Worm (Caenorhabditis elegans): ENCODE measurements around the gene srt-53.

Gene srt-53

DNA sequence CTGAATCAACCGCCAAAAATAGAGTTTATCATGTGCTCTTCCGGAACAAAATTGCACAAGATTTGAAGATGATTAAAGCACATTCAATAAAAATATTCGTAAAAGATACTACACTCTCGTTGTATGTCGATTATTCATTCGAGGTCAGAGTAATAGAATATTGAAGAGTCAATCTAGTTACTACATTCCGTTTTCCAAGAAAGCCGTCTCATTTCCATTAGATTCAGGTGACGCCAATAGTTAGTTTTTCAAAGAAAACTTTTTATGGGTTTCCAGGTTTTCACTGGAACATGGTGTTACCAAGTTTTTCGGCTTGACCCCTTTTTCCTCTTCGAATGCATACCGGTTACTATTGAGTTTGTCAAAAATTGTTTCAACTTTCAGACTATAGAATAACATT lies 30.3 kb upstream of the srt-53 start:
- TF ChIP-seq hlh-12 (tag; optimal IDR thresholded peaks at IDR 0.05) (no peak), K12H6.12 (tag; optimal IDR thresholded peaks at IDR 0.05) (no peak), unc-62 (GFP tag; optimal IDR thresholded peaks at IDR 0.05) (no peak), ztf-26 (tag; optimal IDR thresholded peaks at IDR 0.05) (no peak)

DNA sequence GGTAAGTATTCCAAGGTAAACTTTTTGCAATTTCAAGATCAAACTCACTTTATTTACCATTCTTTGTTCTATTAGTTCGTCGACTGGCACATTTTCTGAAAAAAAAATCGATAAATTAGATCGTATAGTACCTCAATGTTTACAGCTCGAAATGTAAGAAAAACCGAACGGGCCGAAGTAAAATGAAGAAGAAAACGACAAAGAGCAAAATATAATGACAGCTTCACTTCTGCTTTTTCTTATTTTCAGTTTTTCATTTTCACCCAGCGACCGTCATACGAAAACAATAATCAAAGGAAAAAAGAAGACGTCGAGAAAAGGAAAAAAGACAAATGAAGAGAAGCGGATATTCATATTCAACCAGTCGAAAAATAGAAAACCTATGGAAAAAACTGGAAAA lies 28.9 kb upstream of the srt-53 start, which contains the start of gene che-7:
che-7 (minus strand) TSS at position 101 of the 400 bp plus-strand sequence.
- no peak for TF ChIP-seq D2030.7 (GFP tag; IDR thresholded peaks at IDR 0.05)
- no peak for TF ChIP-seq hrde-1 (tag; optimal IDR thresholded peaks at IDR 0.05; ENCODE audit: borderline replicate concordance)
- no peak for TF ChIP-seq sea-2 (GFP tag; IDR thresholded peaks at IDR 0.05)
- no peak for TF ChIP-seq madf-10 (tag; optimal IDR thresholded peaks at IDR 0.05)
- TF ChIP-seq sdz-38 (tag; optimal IDR thresholded peaks at IDR 0.05): no peak
- no peak for TF ChIP-seq F22D6.2 (tag; optimal IDR thresholded peaks at IDR 0.05)
- no peak for TF ChIP-seq ztf-25 (GFP tag; IDR thresholded peaks at IDR 0.05)
- no peak for TF ChIP-seq pbrm-1 (GFP tag; IDR thresholded peaks at IDR 0.05)
- no peak for TF ChIP-seq athp-1 (tag; optimal IDR thresholded peaks at IDR 0.05)
- TF ChIP-seq cebp-1 (GFP tag; IDR thresholded peaks at IDR 0.05): no peak
- TF ChIP-seq cebp-1 (tag; optimal IDR thresholded peaks at IDR 0.05): no peak
- TF ChIP-seq F39B2.1 (GFP tag; IDR thresholded peaks at IDR 0.05): no peak
- no peak for TF ChIP-seq T07F8.4 (tag; optimal IDR thresholded peaks at IDR 0.05)
- TF ChIP-seq dpff-1 (tag; optimal IDR thresholded peaks at IDR 0.05): no peak
- no peak for TF ChIP-seq F57C9.4 (tag; optimal IDR thresholded peaks at IDR 0.05)
- no peak for TF ChIP-seq attf-6 (GFP tag; IDR thresholded peaks at IDR 0.05)
- TF ChIP-seq ccch-3 (GFP tag; optimal IDR thresholded peaks at IDR 0.05): no peak
- TF ChIP-seq let-607 (tag; optimal IDR thresholded peaks at IDR 0.05): no peak
- TF ChIP-seq sptf-2 (GFP tag; optimal IDR thresholded peaks at IDR 0.05): no peak
- TF ChIP-seq C06A6.2 (GFP tag; conservative IDR thresholded peaks at IDR 0.05): no peak
- TF ChIP-seq T26A5.8 (tag; optimal IDR thresholded peaks at IDR 0.05): no peak

DNA sequence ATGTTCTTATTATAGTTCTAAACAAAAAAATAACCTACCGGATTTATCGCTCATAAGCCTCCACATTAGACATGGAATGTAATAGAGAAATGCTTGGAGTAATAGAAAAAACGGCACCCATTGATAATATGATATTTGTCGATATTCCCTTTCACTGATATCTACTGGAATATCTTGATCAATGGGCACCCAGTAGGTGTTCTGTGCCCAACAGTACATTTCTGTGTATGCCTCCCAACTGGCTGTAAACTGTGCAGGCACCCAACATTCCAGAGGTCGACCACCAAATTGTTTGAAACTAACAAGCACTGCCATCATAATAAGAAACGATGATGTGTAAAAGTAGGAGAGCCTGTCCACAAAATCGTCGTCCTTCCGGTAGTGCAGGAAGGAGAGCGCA lies 24.2 kb upstream of the srt-53 start:
- TF ChIP-seq F57C9.4 (tag; optimal IDR thresholded peaks at IDR 0.05): no peak
- no peak for TF ChIP-seq lin-26 (GFP tag; IDR thresholded peaks at IDR 0.05)
- TF ChIP-seq F33H1.4 (GFP tag; IDR thresholded peaks at IDR 0.05): no peak
- TF ChIP-seq ceh-58 (GFP tag; IDR thresholded peaks at IDR 0.05): no peak
- no peak for TF ChIP-seq F52B5.7 (tag; optimal IDR thresholded peaks at IDR 0.05)

DNA sequence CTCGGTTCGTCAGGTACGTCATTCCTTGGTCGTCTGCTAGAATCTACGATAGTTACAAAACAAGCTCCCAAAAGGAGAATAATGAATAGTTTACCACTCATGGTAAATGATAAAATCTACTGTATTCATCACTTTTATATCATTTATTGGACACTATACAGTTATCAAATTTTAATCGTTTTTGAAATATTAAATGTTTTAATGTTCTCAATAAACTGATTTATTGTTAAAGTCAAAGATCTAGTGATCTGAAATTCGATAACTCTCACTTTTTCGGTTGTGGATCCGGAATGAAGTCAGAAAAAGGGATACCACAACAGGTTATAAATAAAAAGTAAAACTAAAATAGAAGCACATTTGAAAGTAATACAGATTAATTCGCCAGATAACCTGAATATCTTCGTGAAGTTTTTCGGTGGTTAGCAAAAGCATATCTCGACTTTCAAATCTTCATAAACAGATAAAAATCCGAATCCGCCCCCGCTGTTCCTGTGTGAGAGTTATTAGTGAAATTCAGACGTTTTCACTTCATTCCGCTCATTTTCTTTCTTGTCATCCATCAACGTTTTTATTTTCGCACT lies 18.6 kb upstream of the srt-53 start, which contains the start of the genes clec-217 and F26D11.2:
clec-217 (minus strand) TSS at position 101 of the 581 bp plus-strand sequence.
F26D11.2 (plus strand) TSS at position 531 of the 581 bp plus-strand sequence.
- TF ChIP-seq let-607 (tag; optimal IDR thresholded peaks at IDR 0.05) (no peak), F37B4.10 (GFP tag; IDR thresholded peaks at IDR 0.05) (no peak), ceh-58 (GFP tag; IDR thresholded peaks at IDR 0.05) (no peak), atf-7 (tag; optimal IDR thresholded peaks at IDR 0.05) (no peak), F22D6.2 (tag; optimal IDR thresholded peaks at IDR 0.05) (no peak), ama-1 (optimal IDR thresholded peaks at IDR 0.05) (no peak), ama-1 (GFP tag; optimal IDR thresholded peaks at IDR 0.05) (no peak), F57C9.4 (tag; optimal IDR thresholded peaks at IDR 0.05) (no peak), ceh-27 (GFP tag; optimal IDR thresholded peaks at IDR 0.05) (no peak), nhr-120 (GFP tag; IDR thresholded peaks at IDR 0.05) (no peak), F57A8.1 (GFP tag; optimal IDR thresholded peaks at IDR 0.05) (no peak), attf-6 (GFP tag; IDR thresholded peaks at IDR 0.05) (no peak), D2030.7 (GFP tag; IDR thresholded peaks at IDR 0.05) (no peak), ets-4 (GFP tag; optimal IDR thresholded peaks at IDR 0.05) (no peak), attf-5 (GFP tag; optimal IDR thresholded peaks at IDR 0.05) (no peak), Y53F4B.3 (GFP tag; IDR thresholded peaks at IDR 0.05) (no peak), F10E7.11 (tag; optimal IDR thresholded peaks at IDR 0.05) (no peak)
